Fruit fly (Drosophila melanogaster) S2 (cell line): ENCODE results near the gene CG10510.

Experiments
- CG8478 ChIP-seq: fragments of >200 bp; optimal IDR thresholded peaks from 2 replicates; lab custom pipeline; 2018
- CTCF ChIP-seq, 2 experiments: fragments of >200 bp; optimal IDR thresholded peaks; 2 replicates each; lab custom pipeline; 2018

DNA sequence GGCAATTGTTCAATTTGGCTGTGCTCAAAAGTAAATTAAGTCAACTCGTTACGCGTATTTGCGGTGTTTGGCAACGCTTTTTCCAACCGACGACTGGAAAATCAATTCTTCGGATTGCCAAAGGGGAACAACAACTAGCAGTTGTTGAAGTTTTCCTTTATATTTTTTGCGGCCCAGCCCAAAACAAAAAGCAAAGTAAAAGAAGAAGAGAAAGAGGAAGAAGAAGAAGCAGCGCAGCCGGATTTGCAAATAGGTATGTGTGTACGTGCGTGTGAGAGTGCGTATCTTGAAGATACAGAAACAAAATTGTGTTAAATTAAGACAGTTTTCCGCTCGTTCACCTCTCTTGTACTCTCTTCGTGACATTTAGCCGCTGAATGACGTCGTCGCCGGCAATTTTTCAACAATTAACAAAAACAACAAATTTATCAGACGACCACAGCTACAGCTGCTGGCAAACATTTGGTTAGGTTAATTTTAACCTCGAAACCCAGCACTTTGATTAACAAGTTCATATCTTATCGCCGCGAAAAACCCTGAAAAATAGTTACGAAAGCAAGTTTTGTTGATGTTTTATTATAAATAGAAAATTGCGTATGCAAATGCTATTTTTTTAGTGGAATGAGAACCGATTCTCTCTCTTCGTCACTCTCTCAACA is 33.5 kb downstream of the CG10510 start:
- no peak for TF ChIP-seq CG8478 (lab: Kevin White, UChicago)
- TF ChIP-seq CTCF (optimal IDR thresholded peaks at IDR 0.05; lab: Kevin White, UChicago): no peak
